Fruit fly (Drosophila melanogaster) whole organism, embryonic: ENCODE data around the gene Trxr1.

Source experiments
- Bgb ChIP-seq: fragments of 200-800 bp; sonication (Bioruptor generic); IDR thresholded peaks from 2 replicates; pipeline ENCODE4 v1.3.6; 2022; ENCODE audit warnings: missing biosample characterization, missing genetic modification characterization; ENCODE audit not compliant: partially characterized antibody
- Bteb2 ChIP-seq: fragments of 200-800 bp; sonication (Bioruptor generic); optimal IDR thresholded peaks from 2 replicates; lab custom pipeline; 2016; ENCODE audit warnings: missing biosample characterization, missing genetic modification characterization
- C15 ChIP-seq: fragments of 200-800 bp; sonication (Bioruptor generic); IDR thresholded peaks from 3 replicates; pipeline ENCODE4 v1.3.6; 2022; ENCODE audit warnings: missing biosample characterization, missing genetic modification characterization
- CG10431 ChIP-seq: fragments of 200-800 bp; sonication (Bioruptor generic); optimal IDR thresholded peaks from 3 replicates; lab custom pipeline; 2018; ENCODE audit warnings: missing biosample characterization, mild to moderate bottlenecking, missing genetic modification characterization
- CG12071 ChIP-seq: fragments of 200-800 bp; sonication (Bioruptor generic); optimal IDR thresholded peaks from 3 replicates; lab custom pipeline; 2018; ENCODE audit warnings: missing biosample characterization, mild to moderate bottlenecking, missing genetic modification characterization
- CG15073 ChIP-seq: fragments of 200-800 bp; sonication (Bioruptor generic); optimal IDR thresholded peaks from 2 replicates; lab custom pipeline; 2016; ENCODE audit warnings: missing biosample characterization, missing genetic modification characterization
- CG1529 ChIP-seq: fragments of 200-800 bp; sonication (Bioruptor generic); optimal IDR thresholded peaks from 3 replicates; lab custom pipeline; 2018; ENCODE audit warnings: missing biosample characterization, missing genetic modification characterization
- CG15696 ChIP-seq: fragments of 200-800 bp; sonication (Bioruptor generic); optimal IDR thresholded peaks from 2 replicates; lab custom pipeline; 2019; ENCODE audit warnings: missing biosample characterization, mild to moderate bottlenecking, missing genetic modification characterization, moderate library complexity
- CG16863 ChIP-seq: fragments of 200-800 bp; sonication (Bioruptor generic); optimal IDR thresholded peaks from 3 replicates; lab custom pipeline; 2016; ENCODE audit warnings: missing biosample characterization, missing genetic modification characterization
- CG18262 ChIP-seq: fragments of 200-800 bp; optimal IDR thresholded peaks from 3 replicates; lab custom pipeline; 2019; ENCODE audit warnings: missing biosample characterization, mild to moderate bottlenecking, missing genetic modification characterization, moderate library complexity
- CG18619 ChIP-seq: fragments of 200-800 bp; sonication (Bioruptor generic); optimal IDR thresholded peaks from 3 replicates; lab custom pipeline; 2017; ENCODE audit warnings: missing biosample characterization, mild to moderate bottlenecking, missing genetic modification characterization
- CG2116 ChIP-seq: fragments of 200-800 bp; sonication (Bioruptor generic); optimal IDR thresholded peaks from 3 replicates; lab custom pipeline; 2018; ENCODE audit warnings: missing biosample characterization, mild to moderate bottlenecking, missing genetic modification characterization
- CG30431 ChIP-seq: fragments of 200-800 bp; sonication (Bioruptor generic); optimal IDR thresholded peaks from 2 replicates; lab custom pipeline; 2017; ENCODE audit warnings: missing biosample characterization, missing genetic modification characterization
- CG3065 ChIP-seq: fragments of 200-800 bp; sonication (Bioruptor generic); optimal IDR thresholded peaks from 2 replicates; lab custom pipeline; 2016; ENCODE audit warnings: missing biosample characterization, missing genetic modification characterization
- CG3838 ChIP-seq: fragments of 200-800 bp; sonication (Bioruptor generic); optimal IDR thresholded peaks from 3 replicates; lab custom pipeline; 2016; ENCODE audit warnings: missing biosample characterization, missing genetic modification characterization
- CG4424 ChIP-seq: fragments of 200-800 bp; sonication (Bioruptor generic); optimal IDR thresholded peaks from 3 replicates; lab custom pipeline; 2016; ENCODE audit warnings: missing biosample characterization, missing genetic modification characterization
- CG4617 ChIP-seq: fragments of 200-800 bp; sonication (Bioruptor generic); optimal IDR thresholded peaks from 3 replicates; lab custom pipeline; 2016; ENCODE audit warnings: missing biosample characterization, missing genetic modification characterization, borderline replicate concordance
- CG4707 ChIP-seq: fragments of 200-800 bp; sonication (Bioruptor generic); optimal IDR thresholded peaks from 2 replicates; lab custom pipeline; 2018; ENCODE audit warnings: missing biosample characterization, mild to moderate bottlenecking, missing genetic modification characterization, moderate library complexity
- CG6175 ChIP-seq: fragments of 200-800 bp; sonication (Bioruptor generic); IDR thresholded peaks from 3 replicates; pipeline ENCODE4 v1.3.6; 2022; ENCODE audit warnings: missing biosample characterization, missing genetic modification characterization
- CG6272 ChIP-seq: fragments of 200-800 bp; sonication (Bioruptor generic); IDR thresholded peaks from 2 replicates; pipeline ENCODE4 v1.3.6; 2022; ENCODE audit warnings: missing biosample characterization, missing genetic modification characterization
- CG6791 ChIP-seq: fragments of 200-800 bp; sonication (Bioruptor generic); IDR thresholded peaks from 3 replicates; pipeline ENCODE4 v1.3.6; 2022; ENCODE audit warnings: missing biosample characterization, missing genetic modification characterization; ENCODE audit not compliant: partially characterized antibody
- CG7271 ChIP-seq: fragments of 200-800 bp; sonication (Bioruptor generic); optimal IDR thresholded peaks from 2 replicates; lab custom pipeline; 2018; ENCODE audit warnings: missing biosample characterization, mild to moderate bottlenecking, missing genetic modification characterization, moderate library complexity
- CG7963 ChIP-seq: fragments of 200-800 bp; sonication (Bioruptor generic); IDR thresholded peaks from 3 replicates; pipeline ENCODE4 v1.3.6; 2022; ENCODE audit warnings: missing biosample characterization, missing genetic modification characterization; ENCODE audit not compliant: partially characterized antibody
- CG8478 ChIP-seq: fragments of >200 bp; optimal IDR thresholded peaks from 2 replicates; lab custom pipeline; 2018
- CkIIα-i1 ChIP-seq: fragments of 200-800 bp; sonication (Bioruptor generic); IDR thresholded peaks from 2 replicates; pipeline ENCODE4 v1.3.6; 2022; ENCODE audit warnings: missing biosample characterization, missing genetic modification characterization
- Deaf1 ChIP-seq: fragments of 200-800 bp; optimal IDR thresholded peaks from 3 replicates; lab custom pipeline; 2019; ENCODE audit warnings: missing biosample characterization, mild to moderate bottlenecking, missing genetic modification characterization, moderate library complexity
- Dip2 ChIP-seq: fragments of 200-800 bp; sonication (Bioruptor generic); IDR thresholded peaks from 2 replicates; pipeline ENCODE4 v1.3.6; 2022; ENCODE audit warnings: missing biosample characterization, missing genetic modification characterization
- Dll ChIP-seq: fragments of 200-800 bp; sonication (Bioruptor generic); IDR thresholded peaks from 4 replicates; pipeline ENCODE4 v1.3.6; 2022; ENCODE audit warnings: missing biosample characterization, missing genetic modification characterization; ENCODE audit not compliant: partially characterized antibody
- Doc3 ChIP-seq: fragments of 200-800 bp; sonication (Bioruptor generic); IDR thresholded peaks from 3 replicates; pipeline ENCODE4 v1.3.6; 2022; ENCODE audit warnings: missing biosample characterization, missing genetic modification characterization; ENCODE audit not compliant: partially characterized antibody
- ERR ChIP-seq: fragments of 200-800 bp; sonication (Bioruptor generic); optimal IDR thresholded peaks from 2 replicates; lab custom pipeline; 2016; ENCODE audit warnings: missing biosample characterization, missing genetic modification characterization
- HLH3B ChIP-seq: fragments of 200-800 bp; sonication (Bioruptor generic); IDR thresholded peaks from 2 replicates; pipeline ENCODE4 v1.3.6; 2022; ENCODE audit warnings: missing biosample characterization, missing genetic modification characterization
- Max ChIP-seq: fragments of 200-800 bp; sonication (Bioruptor generic); optimal IDR thresholded peaks from 2 replicates; lab custom pipeline; 2016; ENCODE audit warnings: missing biosample characterization, mild to moderate bottlenecking, missing genetic modification characterization
- Nf-YC ChIP-seq: fragments of 200-800 bp; optimal IDR thresholded peaks from 3 replicates; lab custom pipeline; 2019; ENCODE audit warnings: missing biosample characterization, mild to moderate bottlenecking, missing genetic modification characterization, moderate library complexity
- Optix ChIP-seq: fragments of 200-800 bp; sonication (Bioruptor generic); IDR thresholded peaks from 3 replicates; pipeline ENCODE4 v1.3.6; 2022; ENCODE audit warnings: missing biosample characterization, missing genetic modification characterization
- Xrp1 ChIP-seq: fragments of 200-800 bp; sonication (Bioruptor generic); IDR thresholded peaks from 2 replicates; pipeline ENCODE4 v1.3.6; 2022; ENCODE audit warnings: missing biosample characterization, missing genetic modification characterization
- ab ChIP-seq: fragments of 200-800 bp; sonication (Bioruptor generic); optimal IDR thresholded peaks from 2 replicates; lab custom pipeline; 2016; ENCODE audit warnings: missing biosample characterization, missing genetic modification characterization
- ara ChIP-seq: fragments of 200-800 bp; sonication (Bioruptor generic); IDR thresholded peaks from 2 replicates; pipeline ENCODE4 v1.3.6; 2022; ENCODE audit warnings: missing biosample characterization, missing genetic modification characterization
- caup ChIP-seq: fragments of 200-800 bp; sonication (Bioruptor generic); optimal IDR thresholded peaks from 3 replicates; lab custom pipeline; 2017; ENCODE audit warnings: missing biosample characterization, mild to moderate bottlenecking, missing genetic modification characterization, moderate library complexity; ENCODE audit not compliant: severe bottlenecking
- crc ChIP-seq: fragments of 200-800 bp; sonication (Bioruptor generic); optimal IDR thresholded peaks from 2 replicates; lab custom pipeline; 2016; ENCODE audit warnings: missing biosample characterization, missing genetic modification characterization
- fd3F ChIP-seq: fragments of 200-800 bp; sonication (Bioruptor generic); optimal IDR thresholded peaks from 2 replicates; lab custom pipeline; 2018; ENCODE audit warnings: missing biosample characterization, mild to moderate bottlenecking, missing genetic modification characterization, moderate library complexity
- gce ChIP-seq: fragments of 200-800 bp; sonication (Bioruptor generic); IDR thresholded peaks from 3 replicates; pipeline ENCODE4 v1.3.6; 2022; ENCODE audit warnings: missing biosample characterization, missing genetic modification characterization
- grn ChIP-seq: fragments of 200-800 bp; sonication (Bioruptor generic); optimal IDR thresholded peaks from 3 replicates; lab custom pipeline; 2017; ENCODE audit warnings: missing biosample characterization, missing genetic modification characterization
- lab ChIP-seq: fragments of 200-800 bp; sonication (Bioruptor generic); optimal IDR thresholded peaks from 3 replicates; lab custom pipeline; 2017; ENCODE audit warnings: missing biosample characterization, missing genetic modification characterization, mild to moderate bottlenecking, moderate library complexity, missing genetic modification reagents
- nau ChIP-seq: fragments of 200-800 bp; sonication (Bioruptor generic); optimal IDR thresholded peaks from 3 replicates; lab custom pipeline; 2017; ENCODE audit warnings: missing biosample characterization, mild to moderate bottlenecking, missing genetic modification characterization, missing genetic modification reagents
- nom ChIP-seq: fragments of 200-800 bp; sonication (Bioruptor generic); optimal IDR thresholded peaks from 2 replicates; lab custom pipeline; 2017; ENCODE audit warnings: missing biosample characterization, missing genetic modification characterization, mild to moderate bottlenecking, moderate library complexity, missing genetic modification reagents
- pros ChIP-seq: fragments of 200-800 bp; sonication (Bioruptor generic); optimal IDR thresholded peaks from 3 replicates; lab custom pipeline; 2019; ENCODE audit warnings: missing biosample characterization, mild to moderate bottlenecking, missing genetic modification characterization, moderate library complexity
- pum ChIP-seq: fragments of 200-800 bp; sonication (Bioruptor generic); optimal IDR thresholded peaks from 2 replicates; lab custom pipeline; 2016; ENCODE audit warnings: missing biosample characterization, missing genetic modification characterization
- row ChIP-seq: fragments of 200-800 bp; sonication (Bioruptor generic); IDR thresholded peaks from 3 replicates; pipeline ENCODE4 v1.3.6; 2022; ENCODE audit warnings: missing biosample characterization, missing genetic modification characterization
- slp2 ChIP-seq: fragments of 200-800 bp; sonication (Bioruptor generic); optimal IDR thresholded peaks from 2 replicates; lab custom pipeline; 2016; ENCODE audit warnings: missing biosample characterization, missing genetic modification characterization
- sr ChIP-seq: fragments of 200-800 bp; sonication (Bioruptor generic); IDR thresholded peaks from 3 replicates; pipeline ENCODE4 v1.3.6; 2022; ENCODE audit warnings: missing biosample characterization, missing genetic modification characterization
- usp ChIP-seq: fragments of >200 bp; optimal IDR thresholded peaks from 2 replicates; lab custom pipeline; 2017; ENCODE audit warnings: missing biosample characterization, missing genetic modification characterization

Gene Trxr1

DNA sequence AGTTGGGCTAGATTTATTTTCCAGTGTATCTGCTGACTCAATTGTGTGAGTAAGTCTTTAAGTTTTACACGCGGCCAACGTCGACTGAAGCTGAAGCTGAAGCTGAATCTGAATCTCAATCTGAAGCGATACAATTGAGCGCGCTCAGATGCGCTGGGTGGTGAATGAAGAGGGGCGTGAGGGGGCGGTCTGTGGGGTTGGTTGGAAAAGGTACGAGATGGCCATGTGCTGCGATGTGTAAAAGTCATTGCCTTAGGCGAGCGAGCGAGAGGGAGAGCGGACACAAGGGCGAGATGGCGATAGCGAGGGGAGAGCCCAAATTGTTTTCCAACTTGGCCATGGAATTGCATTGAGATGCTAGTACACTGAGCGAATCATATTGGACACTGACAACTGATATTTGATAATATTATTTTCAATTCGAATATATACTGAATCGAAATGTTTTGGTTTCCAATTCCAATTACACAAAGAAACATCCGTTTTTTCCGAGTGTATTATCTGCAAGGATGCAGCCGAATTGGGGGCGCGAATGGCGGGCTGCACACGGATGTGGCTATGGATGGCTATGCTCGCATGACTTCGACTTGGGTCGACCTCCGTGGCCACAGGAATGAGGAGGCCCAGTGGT, 45.6 kb upstream of the Trxr1 start (continued):
- TF ChIP-seq CG6791 (GFP tag; lab: Robert Waterston, UW) (no peak), pros (GFP tag; lab: Kevin White, UChicago) (no peak), CG18619 (GFP tag; lab: Kevin White, UChicago) (no peak), CG10431 (GFP tag; lab: Kevin White, UChicago) (no peak), CG1529 (GFP tag; lab: Kevin White, UChicago) (peak; percentile 20), usp (GFP tag; lab: Kevin White, UChicago) (no peak), ara (GFP tag; lab: Robert Waterston, UW) (peak; percentile 40; the same call in 1 of the 2 replicates), CG6272 (GFP tag; lab: Robert Waterston, UW) (no peak), CG4707 (GFP tag; lab: Kevin White, UChicago) (no peak), slp2 (no peak), ab (no peak), CG7271 (tag; lab: Kevin White, UChicago) (no peak), Max (GFP tag; lab: Kevin White, UChicago) (no peak), row (GFP tag; lab: Robert Waterston, UW) (peak; percentile 43), sr (GFP tag; lab: Robert Waterston, UW) (no peak; the same call in 1 of the 3 replicates), Deaf1 (tag; lab: Kevin White, UChicago) (no peak), Nf-YC (tag; lab: Kevin White, UChicago) (no peak), nau (GFP tag; lab: Kevin White, UChicago) (peak; percentile 11), CkIIα-i1 (no peak), nom (GFP tag; lab: Kevin White, UChicago) (peak; percentile 29), crc (no peak), Dip2 (GFP tag; lab: Robert Waterston, UW) (no peak), HLH3B (GFP tag; lab: Robert Waterston, UW) (peak; percentile 65), Doc3 (GFP tag; lab: Robert Waterston, UW) (no peak), gce (no peak), CG15696 (no peak), Xrp1 (GFP tag; lab: Robert Waterston, UW) (peak; percentile 53; the same call in 1 of the 2 replicates), CG8478 (lab: Kevin White, UChicago) (no peak), CG18262 (peak; percentile 25), CG6175 (GFP tag; lab: Robert Waterston, UW) (no peak), CG3838 (GFP tag; lab: Kevin White, UChicago) (no peak), CG4617 (GFP tag; lab: Kevin White, UChicago) (no peak), lab (peak; percentile 52), CG3065 (no peak), CG15073 (GFP tag; lab: Kevin White, UChicago) (no peak), C15 (GFP tag; lab: Robert Waterston, UW) (no peak), caup (no peak), CG30431 (GFP tag; lab: Kevin White, UChicago) (peak; percentile 31), CG4424 (GFP tag; lab: Kevin White, UChicago) (peak; percentile 32), fd3F (no peak), CG2116 (no peak), Optix (GFP tag; lab: Robert Waterston, UW) (peak; percentile 63; the same call in 2 of the 3 replicates), ERR (GFP tag; lab: Kevin White, UChicago) (no peak), CG12071 (GFP tag; lab: Kevin White, UChicago) (peak; percentile 47), Dll (GFP tag; lab: Robert Waterston, UW) (no peak), pum (GFP tag; lab: Kevin White, UChicago) (no peak), Bteb2 (GFP tag; lab: Kevin White, UChicago) (no peak), CG16863 (no peak), grn (GFP tag; lab: Kevin White, UChicago) (no peak), Bgb (GFP tag; lab: Robert Waterston, UW) (no peak), CG7963 (no peak)
